Fruit fly (Drosophila melanogaster) whole organism: ENCODE measurements around the gene Seipin.

Source experiments
- CG8478 ChIP-seq: fragments of >200 bp; optimal IDR thresholded peaks from 2 replicates; lab custom pipeline; 2018; ENCODE audit warnings: inconsistent platforms
- Dll ChIP-seq: fragments of >200 bp; optimal IDR thresholded peaks from 2 replicates; lab custom pipeline; 2017
- psq ChIP-seq: fragments of >200 bp; optimal IDR thresholded peaks from 2 replicates; lab custom pipeline; 2017

dm6 chrX:2619651-2620050 is at the start of gene Seipin, which contains the start of gene Tsp3A:
- TF ChIP-seq Dll (lab: Kevin White, UChicago) (no peak), psq (no peak), CG8478 (lab: Kevin White, UChicago) (no peak)
